Worm (Caenorhabditis elegans): Measurements from ENCODE around the gene F07C3.2.

ce11 chrV:9225675-9226144, at the start of gene F07C3.2:
- TF ChIP-seq ama-1 (optimal IDR thresholded peaks at IDR 0.05) (no peak), tra-4 (tag; optimal IDR thresholded peaks at IDR 0.05) (no peak), flt-1 (GFP tag; IDR thresholded peaks at IDR 0.05) (no peak), B0310.2 (tag; optimal IDR thresholded peaks at IDR 0.05) (no peak), F13C5.2 (tag; optimal IDR thresholded peaks at IDR 0.05) (no peak), pes-1 (GFP tag; IDR thresholded peaks at IDR 0.05) (no peak), hnd-1 (tag; optimal IDR thresholded peaks at IDR 0.05) (no peak), ets-7 (tag; optimal IDR thresholded peaks at IDR 0.05) (no peak), sea-1 (GFP tag; conservative IDR thresholded peaks at IDR 0.05) (no peak), tbx-37 (GFP tag; conservative IDR thresholded peaks at IDR 0.05) (no peak)
